Fruit fly (Drosophila melanogaster) whole organism, pupa: ENCODE measurements around the gene AnxB10.
A peak's percentile ranks its signal among the peaks of the same experiment; 100 is the strongest.

Experiments
- CG10348 ChIP-seq: fragments of 200-800 bp; sonication (Bioruptor generic); IDR thresholded peaks from 2 replicates; pipeline ENCODE4 v1.3.6; 2022; ENCODE audit warnings: missing biosample characterization, missing genetic modification characterization
- CG12605 ChIP-seq: fragments of 200-800 bp; sonication (Bioruptor generic); IDR thresholded peaks from 2 replicates; pipeline ENCODE4 v1.3.6; 2022; ENCODE audit warnings: missing biosample characterization, missing genetic modification characterization
- CG14655 ChIP-seq: fragments of 200-800 bp; sonication (Bioruptor generic); optimal IDR thresholded peaks from 3 replicates; lab custom pipeline; 2017; ENCODE audit warnings: mild to moderate bottlenecking, missing biosample characterization, missing genetic modification reagents, missing genetic modification characterization
- CG15710 ChIP-seq: fragments of 200-800 bp; sonication (Bioruptor generic); optimal IDR thresholded peaks from 2 replicates; lab custom pipeline; 2018; ENCODE audit warnings: missing biosample characterization, mild to moderate bottlenecking, missing genetic modification characterization, moderate library complexity
- CG17806 ChIP-seq: fragments of 200-800 bp; sonication (Bioruptor generic); optimal IDR thresholded peaks from 2 replicates; lab custom pipeline; 2018; ENCODE audit warnings: missing biosample characterization, mild to moderate bottlenecking, missing genetic modification characterization, moderate library complexity
- CG32121 ChIP-seq: fragments of 200-800 bp; sonication (Bioruptor generic); IDR thresholded peaks from 2 replicates; pipeline ENCODE4 v1.3.6; 2022; ENCODE audit warnings: missing biosample characterization, missing genetic modification characterization
- CG34367 ChIP-seq: fragments of 200-800 bp; sonication (Bioruptor generic); optimal IDR thresholded peaks from 2 replicates; lab custom pipeline; 2018; ENCODE audit warnings: missing biosample characterization, mild to moderate bottlenecking, missing genetic modification characterization
- CG4496 ChIP-seq: fragments of 200-800 bp; sonication (Bioruptor generic); IDR thresholded peaks from 3 replicates; pipeline ENCODE4 v1.3.6; 2022; ENCODE audit warnings: missing biosample characterization, missing genetic modification characterization
- CG8159 ChIP-seq: fragments of 200-800 bp; sonication (Bioruptor generic); optimal IDR thresholded peaks from 3 replicates; lab custom pipeline; 2018; ENCODE audit warnings: missing biosample characterization, mild to moderate bottlenecking, missing genetic modification characterization, moderate library complexity
- CG9948 ChIP-seq: fragments of 200-800 bp; sonication (Bioruptor generic); optimal IDR thresholded peaks from 2 replicates; lab custom pipeline; 2018; ENCODE audit warnings: missing biosample characterization, mild to moderate bottlenecking, missing genetic modification characterization, moderate library complexity
- D1 ChIP-seq: fragments of 200-800 bp; sonication (Bioruptor generic); optimal IDR thresholded peaks from 2 replicates; lab custom pipeline; 2018; ENCODE audit warnings: missing biosample characterization, mild to moderate bottlenecking, missing genetic modification characterization, moderate library complexity
- EcR ChIP-seq: fragments of 200-800 bp; sonication (Bioruptor generic); optimal IDR thresholded peaks from 3 replicates; lab custom pipeline; 2019; ENCODE audit warnings: missing biosample characterization, missing genetic modification characterization, mild to moderate bottlenecking, moderate library complexity, missing genetic modification reagents
- Ets98B ChIP-seq: fragments of 200-800 bp; sonication (Bioruptor generic); IDR thresholded peaks from 2 replicates; pipeline ENCODE4 v1.3.6; 2022; ENCODE audit warnings: missing biosample characterization, missing genetic modification characterization
- Pif1A ChIP-seq: fragments of 200-800 bp; sonication (Bioruptor generic); optimal IDR thresholded peaks from 3 replicates; lab custom pipeline; 2016; ENCODE audit warnings: missing biosample characterization, missing genetic modification characterization

DNA sequence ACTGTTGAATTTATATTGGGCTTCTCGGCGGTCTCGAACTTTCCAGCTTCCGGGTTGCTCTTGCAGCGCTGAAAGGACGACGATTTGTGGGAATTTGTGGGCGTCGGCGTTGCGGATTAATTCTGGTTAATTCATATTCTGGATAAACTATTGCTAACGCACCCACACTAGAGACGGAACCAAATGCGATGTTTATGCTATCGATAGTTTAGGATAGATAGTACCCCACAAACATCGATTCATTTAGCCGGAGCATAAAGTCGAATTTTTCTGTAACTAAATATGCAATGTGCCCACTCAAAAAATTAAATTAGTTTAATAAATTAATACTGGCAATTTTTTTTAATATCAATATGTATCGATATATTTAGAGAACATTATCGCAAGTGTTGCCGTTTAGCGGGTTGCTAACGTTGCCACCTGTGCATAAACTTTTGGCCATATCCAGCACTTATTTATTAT lies 13.6 kb downstream of the AnxB10 start, which contains the start of gene Rab35:
- TF ChIP-seq CG32121 (no peak), EcR (GFP tag; lab: Kevin White, UChicago) (no peak), CG15710 (tag; lab: Kevin White, UChicago) (peak; percentile 3), CG9948 (tag; lab: Kevin White, UChicago) (no peak), CG14655 (GFP tag; lab: Kevin White, UChicago) (no peak), CG17806 (tag; lab: Kevin White, UChicago) (no peak), D1 (no peak), Pif1A (GFP tag; lab: Kevin White, UChicago) (no peak), CG4496 (0 out of 3 replicates have a peak, but pooled peaks have one; percentile 20), CG10348 (GFP tag; lab: Robert Waterston, UW) (no peak), CG8159 (tag; lab: Kevin White, UChicago) (no peak), CG12605 (GFP tag; lab: Robert Waterston, UW) (no peak), CG34367 (tag; lab: Kevin White, UChicago) (no peak), Ets98B (GFP tag; lab: Robert Waterston, UW) (no peak)
